Fruit fly (Drosophila melanogaster) whole organism, embryonic: Measurements from ENCODE around the gene CG7497.

ENCODE experiments used
- B-H1 ChIP-seq: fragments of 200-800 bp; sonication (Bioruptor generic); IDR thresholded peaks from 3 replicates; pipeline ENCODE4 v1.3.6; 2022; ENCODE audit warnings: missing biosample characterization, missing genetic modification characterization
- CG10274 ChIP-seq: fragments of 200-800 bp; sonication (Bioruptor generic); optimal IDR thresholded peaks from 3 replicates; lab custom pipeline; 2017; ENCODE audit warnings: missing biosample characterization, mild to moderate bottlenecking, missing genetic modification characterization
- CG12236 ChIP-seq: fragments of 200-800 bp; sonication (Bioruptor generic); optimal IDR thresholded peaks from 2 replicates; lab custom pipeline; 2016; ENCODE audit warnings: missing biosample characterization, missing genetic modification characterization
- CG13296 ChIP-seq: fragments of 200-800 bp; sonication (Bioruptor generic); optimal IDR thresholded peaks from 3 replicates; lab custom pipeline; 2018; ENCODE audit warnings: missing biosample characterization, mild to moderate bottlenecking, missing genetic modification characterization
- CG1603 ChIP-seq: fragments of 200-800 bp; sonication (Bioruptor generic); optimal IDR thresholded peaks from 2 replicates; lab custom pipeline; 2019; ENCODE audit warnings: missing biosample characterization, mild to moderate bottlenecking, missing genetic modification characterization, moderate library complexity
- CG17912 ChIP-seq: fragments of 200-800 bp; sonication (Bioruptor generic); optimal IDR thresholded peaks from 2 replicates; lab custom pipeline; 2018; ENCODE audit warnings: missing biosample characterization, mild to moderate bottlenecking, missing genetic modification characterization
- CG1792 ChIP-seq: fragments of 200-800 bp; sonication (Bioruptor generic); optimal IDR thresholded peaks from 2 replicates; lab custom pipeline; 2016; ENCODE audit warnings: missing biosample characterization, missing genetic modification characterization
- CG1832 ChIP-seq: fragments of 200-800 bp; sonication (Bioruptor generic); optimal IDR thresholded peaks from 2 replicates; lab custom pipeline; 2017; ENCODE audit warnings: missing biosample characterization, mild to moderate bottlenecking, missing genetic modification characterization, inconsistent platforms
- CG18599 ChIP-seq: fragments of 200-800 bp; sonication (Bioruptor generic); optimal IDR thresholded peaks from 3 replicates; lab custom pipeline; 2017; ENCODE audit warnings: missing biosample characterization, missing genetic modification characterization, mild to moderate bottlenecking, moderate library complexity, missing genetic modification reagents
- CG2120 ChIP-seq: fragments of 200-800 bp; sonication (Bioruptor generic); optimal IDR thresholded peaks from 3 replicates; lab custom pipeline; 2016; ENCODE audit warnings: missing biosample characterization, missing genetic modification characterization
- CG2678 ChIP-seq: fragments of 200-800 bp; sonication (Bioruptor generic); optimal IDR thresholded peaks from 3 replicates; lab custom pipeline; 2019; ENCODE audit warnings: missing biosample characterization, mild to moderate bottlenecking, missing genetic modification characterization, moderate library complexity
- CG31224 ChIP-seq: fragments of 200-800 bp; sonication (Bioruptor generic); IDR thresholded peaks from 2 replicates; pipeline ENCODE4 v1.3.6; 2022; ENCODE audit warnings: missing biosample characterization, missing genetic modification characterization
- CG3407 ChIP-seq: fragments of 200-800 bp; sonication (Bioruptor generic); optimal IDR thresholded peaks from 2 replicates; lab custom pipeline; 2018; ENCODE audit warnings: missing biosample characterization, mild to moderate bottlenecking, missing genetic modification characterization
- CG34376 ChIP-seq: fragments of 200-800 bp; sonication (Bioruptor generic); optimal IDR thresholded peaks from 2 replicates; lab custom pipeline; 2018; ENCODE audit warnings: missing biosample characterization, mild to moderate bottlenecking, missing genetic modification characterization
- CG3995 ChIP-seq: fragments of 200-800 bp; sonication (Bioruptor generic); optimal IDR thresholded peaks from 3 replicates; lab custom pipeline; 2016; ENCODE audit warnings: missing biosample characterization, missing genetic modification characterization
- CG4328 ChIP-seq: fragments of 200-800 bp; sonication (Bioruptor generic); optimal IDR thresholded peaks from 3 replicates; lab custom pipeline; 2017; ENCODE audit warnings: missing biosample characterization, missing genetic modification reagents, missing genetic modification characterization
- CG4820 ChIP-seq: fragments of 200-800 bp; sonication (Bioruptor generic); optimal IDR thresholded peaks from 3 replicates; lab custom pipeline; 2016; ENCODE audit warnings: missing biosample characterization, missing genetic modification characterization
- CG6813 ChIP-seq: fragments of 200-800 bp; sonication (Bioruptor generic); optimal IDR thresholded peaks from 2 replicates; lab custom pipeline; 2017; ENCODE audit warnings: missing biosample characterization, missing genetic modification characterization, mild to moderate bottlenecking, moderate library complexity, missing genetic modification reagents
- CG7928 ChIP-seq: fragments of 200-800 bp; sonication (Bioruptor generic); optimal IDR thresholded peaks from 2 replicates; lab custom pipeline; 2017; ENCODE audit warnings: missing biosample characterization, mild to moderate bottlenecking, missing genetic modification characterization
- CG8924 ChIP-seq: fragments of 200-800 bp; optimal IDR thresholded peaks from 3 replicates; lab custom pipeline; 2019; ENCODE audit warnings: missing biosample characterization, mild to moderate bottlenecking, missing genetic modification characterization, moderate library complexity
- CG9437 ChIP-seq: fragments of 200-800 bp; sonication (Bioruptor generic); optimal IDR thresholded peaks from 2 replicates; lab custom pipeline; 2018; ENCODE audit warnings: missing biosample characterization, mild to moderate bottlenecking, missing genetic modification characterization
- E2f1 ChIP-seq: fragments of 200-800 bp; sonication (Bioruptor generic); IDR thresholded peaks from 2 replicates; pipeline ENCODE4 v1.3.6; 2022; ENCODE audit warnings: missing biosample characterization, missing genetic modification characterization
- Ets65A ChIP-seq: fragments of 200-800 bp; sonication (Bioruptor generic); peaks from one replicate; lab custom pipeline; 2016; ENCODE audit warnings: missing biosample characterization, missing genetic modification characterization
- Fer2 ChIP-seq: fragments of 200-800 bp; sonication (Bioruptor generic); optimal IDR thresholded peaks from 2 replicates; lab custom pipeline; 2018; ENCODE audit warnings: missing biosample characterization, mild to moderate bottlenecking, missing genetic modification characterization, moderate library complexity
- Med ChIP-seq: fragments of 200-800 bp; sonication (Bioruptor generic); peaks from one replicate; lab custom pipeline; 2016; ENCODE audit warnings: missing biosample characterization, missing genetic modification characterization, mild to moderate bottlenecking, inconsistent platforms, moderate library complexity
- Meics ChIP-seq: fragments of 200-800 bp; sonication (Bioruptor generic); optimal IDR thresholded peaks from 2 replicates; lab custom pipeline; 2017; ENCODE audit warnings: missing biosample characterization, mild to moderate bottlenecking, missing genetic modification characterization
- Mes4 ChIP-seq: fragments of 200-800 bp; sonication (Bioruptor generic); optimal IDR thresholded peaks from 2 replicates; lab custom pipeline; 2016; ENCODE audit warnings: missing biosample characterization, missing genetic modification characterization
- NK7.1 ChIP-seq: fragments of 200-800 bp; sonication (Bioruptor generic); optimal IDR thresholded peaks from 3 replicates; lab custom pipeline; 2016; ENCODE audit warnings: missing biosample characterization, missing genetic modification characterization
- Sox102F ChIP-seq: fragments of 200-800 bp; sonication (Bioruptor generic); optimal IDR thresholded peaks from 2 replicates; lab custom pipeline; 2018; ENCODE audit warnings: missing biosample characterization, mild to moderate bottlenecking, missing genetic modification characterization, moderate library complexity
- Trl ChIP-seq, 3 experiments: fragments of >200 bp in 2 of 3; fragments of 200-800 bp in 1 of 3; sonication (Bioruptor generic) in 1 of 3; optimal IDR thresholded peaks; 2 replicates in 1 of 3; 3 replicates in 2 of 3; lab custom pipeline; 2016 to 2017; ENCODE audit warnings: missing biosample characterization in 1 of 3, missing genetic modification characterization in 1 of 3
- YL-1 ChIP-seq: fragments of 200-800 bp; sonication (Bioruptor generic); optimal IDR thresholded peaks from 3 replicates; lab custom pipeline; 2017; ENCODE audit warnings: missing biosample characterization, mild to moderate bottlenecking, missing genetic modification characterization
- ash1 ChIP-seq: fragments of 200-800 bp; sonication (Bioruptor generic); optimal IDR thresholded peaks from 2 replicates; lab custom pipeline; 2018; ENCODE audit warnings: missing biosample characterization, mild to moderate bottlenecking, missing genetic modification characterization
- az2 ChIP-seq: fragments of 200-800 bp; sonication (Bioruptor generic); optimal IDR thresholded peaks from 3 replicates; lab custom pipeline; 2016; ENCODE audit warnings: missing biosample characterization, missing genetic modification characterization
- chif ChIP-seq, 2 experiments: fragments of 200-800 bp; sonication (Bioruptor generic); optimal IDR thresholded peaks; 3 replicates each; lab custom pipeline; 2016; ENCODE audit warnings: missing biosample characterization in 2 of 2, missing genetic modification characterization in 2 of 2
- chn ChIP-seq: fragments of 200-800 bp; sonication (Bioruptor generic); optimal IDR thresholded peaks from 2 replicates; lab custom pipeline; 2016; ENCODE audit warnings: missing biosample characterization, missing genetic modification characterization
- crc ChIP-seq: fragments of 200-800 bp; sonication (Bioruptor generic); optimal IDR thresholded peaks from 2 replicates; lab custom pipeline; 2016; ENCODE audit warnings: missing biosample characterization, missing genetic modification characterization
- gsb-n ChIP-seq: fragments of 200-800 bp; sonication (Bioruptor generic); optimal IDR thresholded peaks from 3 replicates; lab custom pipeline; 2018; ENCODE audit warnings: missing biosample characterization, mild to moderate bottlenecking, missing genetic modification characterization
- onecut ChIP-seq: fragments of 200-800 bp; sonication (Bioruptor generic); IDR thresholded peaks from 2 replicates; pipeline ENCODE4 v1.3.6; 2022; ENCODE audit warnings: missing biosample characterization, missing genetic modification characterization
- p53 ChIP-seq: fragments of 200-800 bp; sonication (Bioruptor generic); optimal IDR thresholded peaks from 2 replicates; lab custom pipeline; 2016; ENCODE audit warnings: missing biosample characterization, missing genetic modification characterization
- pfk ChIP-seq: fragments of 200-800 bp; sonication (Bioruptor generic); optimal IDR thresholded peaks from 2 replicates; lab custom pipeline; 2018; ENCODE audit warnings: missing biosample characterization, mild to moderate bottlenecking, missing genetic modification characterization, moderate library complexity
- sc ChIP-seq, 3 experiments: fragments of >200 bp in 2 of 3; fragments of 200-800 bp in 1 of 3; sonication (Bioruptor generic) in 1 of 3; optimal IDR thresholded peaks; 2 replicates in 2 of 3; 3 replicates in 1 of 3; lab custom pipeline; 2017; ENCODE audit warnings: mild to moderate bottlenecking in 1 of 3, missing biosample characterization in 1 of 3, missing genetic modification characterization in 1 of 3, missing genetic modification reagents in 1 of 3
- seq ChIP-seq: fragments of 200-800 bp; sonication (Bioruptor generic); IDR thresholded peaks from 2 replicates; pipeline ENCODE4 v1.3.6; 2022; ENCODE audit warnings: missing biosample characterization, missing genetic modification characterization
- sna ChIP-seq: fragments of 200-800 bp; sonication (Bioruptor generic); IDR thresholded peaks from 2 replicates; pipeline ENCODE4 v1.3.6; 2022; ENCODE audit warnings: missing biosample characterization, missing genetic modification characterization; ENCODE audit not compliant: partially characterized antibody
- sqz ChIP-seq: fragments of 200-800 bp; sonication (Bioruptor generic); optimal IDR thresholded peaks from 3 replicates; lab custom pipeline; 2018; ENCODE audit warnings: missing biosample characterization, mild to moderate bottlenecking, missing genetic modification characterization
- tgo ChIP-seq: fragments of 200-800 bp; sonication (Bioruptor generic); IDR thresholded peaks from 3 replicates; pipeline ENCODE4 v1.3.6; 2022; ENCODE audit warnings: missing biosample characterization, missing genetic modification characterization
- vvl ChIP-seq: fragments of 200-800 bp; sonication (Bioruptor generic); IDR thresholded peaks from 2 replicates; pipeline ENCODE4 v1.3.6; 2022; ENCODE audit warnings: missing biosample characterization, missing genetic modification characterization
- wor ChIP-seq: fragments of 200-800 bp; sonication (Bioruptor generic); IDR thresholded peaks from 2 replicates; pipeline ENCODE4 v1.3.6; 2022; ENCODE audit warnings: missing biosample characterization, missing genetic modification characterization

Gene CG7497

DNA sequence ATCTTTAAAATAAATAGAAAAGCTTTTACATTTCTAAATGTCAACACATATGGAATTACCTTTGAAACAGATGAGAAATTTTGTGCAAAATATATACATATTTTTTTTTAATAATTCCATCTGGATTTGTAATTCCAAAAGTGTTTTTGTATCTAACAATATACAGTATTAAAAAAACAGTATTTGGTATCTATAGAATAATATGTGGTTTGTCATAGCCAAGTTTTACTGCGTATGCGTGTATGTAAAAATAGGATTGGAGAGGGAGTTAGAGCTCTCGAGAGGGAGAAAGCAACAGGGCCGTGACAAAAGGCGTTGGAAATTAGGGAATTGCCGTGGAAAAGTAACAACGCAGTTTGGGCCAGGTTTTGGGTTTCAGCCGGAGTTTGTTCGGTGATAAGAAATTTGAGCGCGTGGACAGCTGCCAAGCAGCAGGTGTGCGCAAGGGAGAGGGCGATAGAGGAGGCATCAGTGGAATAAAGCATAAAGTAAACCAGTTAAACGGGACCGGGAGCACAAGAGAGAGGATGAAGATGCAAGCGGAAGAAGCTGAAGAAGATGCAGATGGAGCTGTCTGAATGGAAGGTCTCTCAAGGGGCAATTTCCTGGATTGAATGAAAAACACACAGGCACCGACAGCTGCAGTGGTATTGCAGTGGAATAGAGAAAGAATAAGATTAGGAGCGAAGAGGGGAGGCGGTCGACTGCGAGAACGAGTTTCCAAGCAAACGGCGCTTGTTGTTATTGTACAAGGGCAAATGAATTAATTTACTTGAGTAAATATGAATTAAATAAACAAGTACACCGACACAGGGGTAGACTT is 19.8 kb downstream of the CG7497 start (continued):
- TF ChIP-seq CG1792 (GFP tag; lab: Kevin White, UChicago) (peak; percentile 80), CG3407 (peak; percentile 74), sna (GFP tag; lab: Robert Waterston, UW) (no peak), ash1 (GFP tag; lab: Kevin White, UChicago) (peak; percentile 30), CG31224 (GFP tag; lab: Robert Waterston, UW) (peak; percentile 39; the same call in 1 of the 2 replicates), wor (no peak), CG13296 (peak; percentile 57), CG34376 (GFP tag; lab: Kevin White, UChicago) (peak; percentile 53), onecut (GFP tag; lab: Robert Waterston, UW) (no peak), Trl (optimal IDR thresholded peaks at IDR 0.05; lab: Kevin White, UChicago) (peak in 1 of 2 experiments; percentile 17), Trl (GFP tag; optimal IDR thresholded peaks at IDR 0.05; lab: Kevin White, UChicago) (peak; percentile 76), NK7.1 (GFP tag; lab: Kevin White, UChicago) (peak; percentile 44), Fer2 (tag; lab: Kevin White, UChicago) (no peak), Meics (peak; percentile 63), sc (optimal IDR thresholded peaks at IDR 0.05; lab: Kevin White, UChicago) (no peak), sc (GFP tag; optimal IDR thresholded peaks at IDR 0.05; lab: Kevin White, UChicago) (peak; percentile 26), CG2678 (tag; lab: Kevin White, UChicago) (peak; percentile 34), CG12236 (GFP tag; lab: Kevin White, UChicago) (no peak), chn (GFP tag; lab: Kevin White, UChicago) (peak; percentile 32), crc (GFP tag; lab: Kevin White, UChicago) (peak; percentile 45), Ets65A (GFP tag; lab: Kevin White, UChicago) (no peak), CG10274 (GFP tag; lab: Kevin White, UChicago) (peak; percentile 10), vvl (peak; percentile 74), sqz (GFP tag; lab: Kevin White, UChicago) (no peak), CG8924 (no peak), Med (GFP tag; lab: Kevin White, UChicago) (peak; percentile 74), gsb-n (peak; percentile 8), seq (GFP tag; lab: Robert Waterston, UW) (0 out of 2 replicates have a peak, but pooled peaks have one; percentile 15), CG9437 (GFP tag; lab: Kevin White, UChicago) (no peak), E2f1 (peak; percentile 71; the same call in 1 of the 2 replicates), CG4820 (GFP tag; lab: Kevin White, UChicago) (peak; percentile 45), CG6813 (GFP tag; lab: Kevin White, UChicago) (peak; percentile 75), CG18599 (GFP tag; lab: Kevin White, UChicago) (peak; percentile 86), az2 (GFP tag; lab: Kevin White, UChicago) (no peak), B-H1 (GFP tag; lab: Robert Waterston, UW) (peak; percentile 52; the same call in 1 of the 3 replicates), chif (GFP tag; optimal IDR thresholded peaks at IDR 0.05; lab: Kevin White, UChicago) (peak in 1 of 2 experiments; percentile 75), tgo (GFP tag; lab: Robert Waterston, UW) (peak; percentile 33; the same call in 2 of the 3 replicates), CG1832 (GFP tag; lab: Kevin White, UChicago) (peak; percentile 73), CG7928 (GFP tag; lab: Kevin White, UChicago) (peak; percentile 52), CG1603 (peak; percentile 60), pfk (GFP tag; lab: Kevin White, UChicago) (peak; percentile 34), CG3995 (no peak), CG17912 (GFP tag; lab: Kevin White, UChicago) (no peak), Mes4 (no peak), p53 (GFP tag; lab: Kevin White, UChicago) (no peak), CG2120 (peak; percentile 2), YL-1 (GFP tag; lab: Kevin White, UChicago) (no peak), Sox102F (GFP tag; lab: Kevin White, UChicago) (peak; percentile 60), CG4328 (GFP tag; lab: Kevin White, UChicago) (peak; percentile 26)
